Fruit fly (Drosophila melanogaster): ENCODE data around the gene Brms1.

DNA sequence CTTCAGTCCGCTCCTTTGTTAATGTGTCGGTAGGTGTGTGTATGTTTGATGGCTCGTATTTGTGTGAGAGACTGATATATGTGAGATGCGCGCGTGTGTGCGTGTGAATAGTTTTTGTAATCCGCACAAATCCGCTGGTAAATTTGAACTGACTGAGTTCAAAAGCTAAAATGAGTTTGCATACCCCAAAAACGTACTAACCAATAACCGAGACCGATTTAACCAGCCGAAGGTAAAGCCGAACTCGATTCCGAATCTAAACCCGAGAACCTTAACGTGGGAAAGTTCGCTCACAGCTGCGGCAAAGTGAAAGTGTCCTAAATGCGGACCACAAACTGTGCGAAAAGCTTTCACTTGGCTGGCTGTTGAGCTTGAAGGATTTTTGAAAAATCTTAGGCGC lies 40.8 kb downstream of the Brms1 start:
- TF ChIP-seq CG4318 (GFP tag; optimal IDR thresholded peaks at IDR 0.05), result no peak
- TF ChIP-seq CG7368 (GFP tag; optimal IDR thresholded peaks at IDR 0.05), result no peak
- TF ChIP-seq CG32006 (GFP tag; optimal IDR thresholded peaks at IDR 0.05), result no peak
- no peak for TF ChIP-seq salr (GFP tag; optimal IDR thresholded peaks at IDR 0.05)
- no peak for TF ChIP-seq Met (GFP tag; optimal IDR thresholded peaks at IDR 0.05)

Measured in whole organism, prepupa.